Worm (Caenorhabditis elegans): ENCODE data around the gene M03F8.1.

M03F8.1 gene

DNA sequence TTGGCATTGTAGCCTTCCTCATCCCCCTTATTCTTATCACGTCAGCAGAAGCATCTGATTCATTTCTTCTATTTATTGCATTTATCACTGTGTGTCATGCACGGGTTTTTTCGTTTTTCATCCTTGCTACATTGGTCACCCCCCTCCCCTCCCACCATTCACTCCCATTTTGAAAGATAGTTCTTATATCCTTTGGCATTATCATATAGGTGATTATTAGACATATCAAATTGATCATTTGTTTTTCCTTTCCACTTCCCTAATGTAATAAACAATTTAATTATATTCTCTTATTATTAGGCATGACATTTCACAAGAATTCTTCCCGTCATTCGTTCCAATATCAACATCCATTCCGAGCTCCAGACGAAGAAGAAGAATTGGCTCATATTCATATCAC is at the start of gene M03F8.1:
M03F8.1 (plus strand) TSS at position 301 of the 400 bp plus-strand sequence.
- peak; percentile 51 for TF ChIP-seq hlh-30 (tag; optimal IDR thresholded peaks at IDR 0.05; ENCODE audit: insufficient read depth)
- TF ChIP-seq ces-1 (GFP tag; optimal IDR thresholded peaks at IDR 0.05), result no peak
- no peak for TF ChIP-seq attf-4 (tag; optimal IDR thresholded peaks at IDR 0.05)
- TF ChIP-seq unc-62 (GFP tag; optimal IDR thresholded peaks at IDR 0.05 in 1 of 2), result peak in 1 of 2 experiments; percentile 75
- no peak for TF ChIP-seq unc-62 (tag; optimal IDR thresholded peaks at IDR 0.05)
- no peak for TF ChIP-seq nhr-28 (tag; optimal IDR thresholded peaks at IDR 0.05)
- TF ChIP-seq R02D3.7 (tag; optimal IDR thresholded peaks at IDR 0.05), result no peak

DNA sequence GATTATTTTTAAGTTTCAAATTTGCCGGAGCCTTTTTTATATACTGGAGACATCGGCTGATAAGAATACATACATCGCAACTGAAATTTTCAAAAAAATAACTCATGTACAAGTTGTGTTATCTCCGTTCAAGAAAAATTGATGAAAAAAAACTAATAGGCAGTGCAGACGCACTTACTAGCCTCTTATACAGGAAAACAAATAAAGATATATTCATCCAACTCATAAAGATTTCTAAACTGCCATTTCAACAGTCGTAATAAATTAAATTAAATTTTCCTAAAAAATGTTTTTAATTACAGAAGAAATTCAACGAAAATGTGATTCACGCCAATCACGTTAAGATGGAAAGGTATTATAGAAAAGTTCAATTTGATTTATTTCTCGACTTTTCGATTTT is 49.4 kb upstream of the M03F8.1 start, which contains the start of gene C04E6.5:
C04E6.5 (plus strand) TSS at position 301 of the 400 bp plus-strand sequence.
- TF ChIP-seq nhr-6 (tag; optimal IDR thresholded peaks at IDR 0.05), result no peak
- TF ChIP-seq lin-29 (GFP tag; IDR thresholded peaks at IDR 0.05), result no peak
- TF ChIP-seq ztf-7 (tag; optimal IDR thresholded peaks at IDR 0.05), result no peak
- TF ChIP-seq set-16 (GFP tag; IDR thresholded peaks at IDR 0.05), result no peak
- TF ChIP-seq R02D3.7 (tag; optimal IDR thresholded peaks at IDR 0.05), result no peak
- TF ChIP-seq dmd-8 (GFP tag; IDR thresholded peaks at IDR 0.05), result no peak
- TF ChIP-seq dmd-9 (GFP tag; IDR thresholded peaks at IDR 0.05), result no peak
- no peak for TF ChIP-seq ceh-32 (tag; optimal IDR thresholded peaks at IDR 0.05; ENCODE audit: poor library complexity)
- TF ChIP-seq D1046.2 (GFP tag; IDR thresholded peaks at IDR 0.05), result no peak
- no peak for TF ChIP-seq aly-2 (tag; optimal IDR thresholded peaks at IDR 0.05)
- TF ChIP-seq Y48G9A.11 (GFP tag; IDR thresholded peaks at IDR 0.05), result no peak
- no peak for TF ChIP-seq ceh-62 (tag; optimal IDR thresholded peaks at IDR 0.05)
- TF ChIP-seq nhr-48 (tag; optimal IDR thresholded peaks at IDR 0.05), result no peak
- no peak for TF ChIP-seq aha-1 (tag)
- no peak for TF ChIP-seq Y5F2A.4 (GFP tag; optimal IDR thresholded peaks at IDR 0.05)
- no peak for TF ChIP-seq skn-1 (tag; optimal IDR thresholded peaks at IDR 0.05)

DNA sequence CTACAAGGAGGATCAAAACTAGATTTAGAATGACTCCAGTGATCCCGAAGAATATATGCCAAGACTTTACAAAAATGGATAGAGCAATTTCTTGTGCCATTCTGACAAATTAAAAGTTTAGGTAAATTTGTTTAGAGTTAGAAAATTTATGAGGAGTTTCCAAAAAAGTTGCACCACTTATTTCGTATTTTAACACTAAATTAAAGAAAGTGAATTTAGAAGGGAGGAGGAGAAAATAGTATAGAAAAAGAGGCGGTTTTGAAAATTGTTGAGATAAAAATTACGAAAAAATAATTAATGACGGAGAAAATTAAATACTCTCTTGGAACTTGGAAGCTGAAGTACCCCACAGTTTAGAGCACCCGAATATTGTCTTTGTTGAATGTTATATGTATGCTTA is 45.0 kb upstream of the M03F8.1 start, which contains the start of gene srd-15:
srd-15 (minus strand) TSS at position 101 of the 400 bp plus-strand sequence.
- TF ChIP-seq pqm-1 (tag; optimal IDR thresholded peaks at IDR 0.05) (no peak), zip-11 (GFP tag; IDR thresholded peaks at IDR 0.05) (no peak), mdt-29 (GFP tag; IDR thresholded peaks at IDR 0.05) (no peak), mxl-3 (GFP tag; optimal IDR thresholded peaks at IDR 0.05) (no peak), daf-16 (GFP tag; optimal IDR thresholded peaks at IDR 0.05) (no peak), daf-16 (tag; optimal IDR thresholded peaks at IDR 0.05) (no peak), egl-27 (tag; optimal IDR thresholded peaks at IDR 0.05) (no peak), zag-1 (tag; optimal IDR thresholded peaks at IDR 0.05) (no peak), fkh-10 (GFP tag; optimal IDR thresholded peaks at IDR 0.05) (no peak)

DNA sequence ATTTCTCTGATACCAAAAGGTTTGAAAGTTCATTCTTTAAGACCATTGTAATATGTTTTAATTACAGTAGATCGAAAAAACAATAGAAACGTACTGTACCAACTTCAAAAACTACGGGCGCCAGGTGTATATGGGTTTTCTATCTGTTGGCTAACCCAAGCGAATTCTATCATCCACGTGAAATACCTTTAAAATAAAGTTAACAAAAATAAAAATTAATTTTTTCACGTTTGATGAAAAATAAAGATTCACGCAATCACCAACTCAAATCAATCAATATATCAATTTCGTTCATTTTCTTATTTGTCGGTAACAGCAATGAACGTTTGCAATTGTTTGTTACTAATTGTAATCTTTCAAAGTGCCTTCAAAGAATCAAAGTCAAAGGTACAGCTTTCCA is 44.1 kb upstream of the M03F8.1 start, which contains the start of gene C04E6.4:
C04E6.4 (plus strand) TSS at position 301 of the 400 bp plus-strand sequence.
- no peak for TF ChIP-seq tra-1 (GFP tag; IDR thresholded peaks at IDR 0.05)
- TF ChIP-seq F44E2.7 (GFP tag; IDR thresholded peaks at IDR 0.05), result no peak

DNA sequence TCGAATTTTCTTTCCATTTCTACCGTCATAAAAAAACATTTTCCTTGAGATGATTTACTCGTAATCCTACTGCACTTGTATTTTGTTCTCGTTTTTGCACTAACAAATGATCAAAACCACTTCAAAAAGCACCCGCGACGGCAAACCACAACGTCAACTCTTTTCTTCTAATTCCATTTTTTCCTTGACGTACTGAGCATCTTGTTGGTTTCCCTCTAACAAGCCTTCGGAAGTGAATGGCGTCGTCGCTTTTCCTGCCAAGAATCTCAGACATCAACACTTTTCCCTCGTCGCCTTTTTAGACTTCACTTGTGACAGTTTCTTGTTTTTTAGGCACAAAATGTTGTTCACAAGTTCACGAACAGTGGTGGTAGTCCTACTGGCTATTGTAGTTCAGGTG is 38.8 kb upstream of the M03F8.1 start, which contains the start of gene C04E6.13:
C04E6.13 (plus strand) TSS at position 301 of the 400 bp plus-strand sequence.
- TF ChIP-seq pqm-1 (tag; optimal IDR thresholded peaks at IDR 0.05) (no peak), hlh-11 (tag; optimal IDR thresholded peaks at IDR 0.05) (no peak), dmd-9 (GFP tag; IDR thresholded peaks at IDR 0.05) (no peak), zag-1 (tag; optimal IDR thresholded peaks at IDR 0.05) (no peak), unc-62 (GFP tag; optimal IDR thresholded peaks at IDR 0.05 in 1 of 2) (peak in 1 of 2 experiments; percentile 15), unc-62 (tag; optimal IDR thresholded peaks at IDR 0.05) (no peak), hmg-1.1 (GFP tag; IDR thresholded peaks at IDR 0.05) (no peak)
